Fruit fly (Drosophila melanogaster) whole organism, prepupa: ENCODE data around the gene ova.

Experiments
- Blimp-1 ChIP-seq: fragments of 200-800 bp; sonication (Bioruptor generic); optimal IDR thresholded peaks from 3 replicates; lab custom pipeline; 2017; ENCODE audit warnings: missing biosample characterization, missing genetic modification characterization, mild to moderate bottlenecking, moderate library complexity, missing genetic modification reagents
- CG10669 ChIP-seq: fragments of 200-800 bp; sonication (Bioruptor generic); optimal IDR thresholded peaks from 3 replicates; lab custom pipeline; 2018; ENCODE audit warnings: missing biosample characterization, mild to moderate bottlenecking, missing genetic modification characterization, moderate library complexity
- CG11902 ChIP-seq: fragments of 200-800 bp; sonication (Bioruptor generic); optimal IDR thresholded peaks from 3 replicates; lab custom pipeline; 2016; ENCODE audit warnings: missing biosample characterization, missing genetic modification characterization
- CG15336 ChIP-seq: fragments of 200-800 bp; sonication (Bioruptor generic); IDR thresholded peaks from 2 replicates; pipeline ENCODE4 v1.3.6; 2022; ENCODE audit warnings: missing biosample characterization, missing genetic modification characterization
- CG1621 ChIP-seq: fragments of 200-800 bp; sonication (Bioruptor generic); optimal IDR thresholded peaks from 3 replicates; lab custom pipeline; 2018; ENCODE audit warnings: missing biosample characterization, mild to moderate bottlenecking, missing genetic modification characterization
- CG16779 ChIP-seq: fragments of 200-800 bp; sonication (Bioruptor generic); optimal IDR thresholded peaks from 3 replicates; lab custom pipeline; 2017; ENCODE audit warnings: missing biosample characterization, mild to moderate bottlenecking, missing genetic modification characterization
- CG3032 ChIP-seq: fragments of 200-800 bp; optimal IDR thresholded peaks from 2 replicates; lab custom pipeline; 2019; ENCODE audit warnings: missing biosample characterization, mild to moderate bottlenecking, missing genetic modification characterization, moderate library complexity
- CG31627 ChIP-seq: fragments of 200-800 bp; sonication (Bioruptor generic); optimal IDR thresholded peaks from 3 replicates; lab custom pipeline; 2016; ENCODE audit warnings: missing biosample characterization, missing genetic modification characterization
- CG34406 ChIP-seq: fragments of 200-800 bp; sonication (Bioruptor generic); optimal IDR thresholded peaks from 3 replicates; lab custom pipeline; 2016; ENCODE audit warnings: missing biosample characterization, missing genetic modification characterization
- CG4318 ChIP-seq: fragments of 200-800 bp; sonication (Bioruptor generic); optimal IDR thresholded peaks from 3 replicates; lab custom pipeline; 2017; ENCODE audit warnings: missing biosample characterization, mild to moderate bottlenecking, missing genetic modification characterization
- CG6276 ChIP-seq: fragments of 200-800 bp; sonication (Bioruptor generic); optimal IDR thresholded peaks from 2 replicates; lab custom pipeline; 2017; ENCODE audit warnings: missing biosample characterization, mild to moderate bottlenecking, missing genetic modification characterization
- CG6792 ChIP-seq: fragments of 200-800 bp; sonication (Bioruptor generic); optimal IDR thresholded peaks from 3 replicates; lab custom pipeline; 2016; ENCODE audit warnings: missing biosample characterization, missing genetic modification characterization
- CG6808 ChIP-seq: fragments of 200-800 bp; sonication (Bioruptor generic); optimal IDR thresholded peaks from 3 replicates; lab custom pipeline; 2017; ENCODE audit warnings: missing biosample characterization, missing genetic modification characterization, mild to moderate bottlenecking, moderate library complexity, missing genetic modification reagents
- CG6854 ChIP-seq: fragments of 200-800 bp; sonication (Bioruptor generic); optimal IDR thresholded peaks from 2 replicates; lab custom pipeline; 2017; ENCODE audit warnings: missing biosample characterization, mild to moderate bottlenecking, missing genetic modification characterization
- CG7368 ChIP-seq: fragments of 200-800 bp; sonication (Bioruptor generic); optimal IDR thresholded peaks from 3 replicates; lab custom pipeline; 2016; ENCODE audit warnings: missing biosample characterization, missing genetic modification characterization
- CG8119 ChIP-seq: fragments of 200-800 bp; sonication (Bioruptor generic); IDR thresholded peaks from 3 replicates; pipeline ENCODE4 v1.3.6; 2022; ENCODE audit warnings: missing biosample characterization, missing genetic modification characterization
- CG8319 ChIP-seq: fragments of 200-800 bp; sonication (Bioruptor generic); optimal IDR thresholded peaks from 3 replicates; lab custom pipeline; 2016; ENCODE audit warnings: missing biosample characterization, missing genetic modification characterization
- CG8632 ChIP-seq: fragments of 200-800 bp; sonication (Bioruptor generic); optimal IDR thresholded peaks from 3 replicates; lab custom pipeline; 2016; ENCODE audit warnings: missing biosample characterization, missing genetic modification characterization
- Eip75B ChIP-seq: fragments of 200-800 bp; sonication (Bioruptor generic); optimal IDR thresholded peaks from 3 replicates; lab custom pipeline; 2016; ENCODE audit warnings: missing biosample characterization, missing genetic modification characterization
- Eip78C ChIP-seq: fragments of 200-800 bp; sonication (Bioruptor generic); peaks from one replicate; lab custom pipeline; 2016; ENCODE audit warnings: missing biosample characterization, missing genetic modification characterization
- Eip93F ChIP-seq: fragments of 200-800 bp; sonication (Bioruptor generic); optimal IDR thresholded peaks from 2 replicates; lab custom pipeline; 2016; ENCODE audit warnings: missing biosample characterization, mild to moderate bottlenecking, missing genetic modification characterization
- Ets21C ChIP-seq: fragments of 200-800 bp; sonication (Bioruptor generic); optimal IDR thresholded peaks from 3 replicates; lab custom pipeline; 2016; ENCODE audit warnings: missing biosample characterization, missing genetic modification characterization
- Ets96B ChIP-seq: fragments of 200-800 bp; optimal IDR thresholded peaks from 2 replicates; lab custom pipeline; 2019; ENCODE audit warnings: missing biosample characterization, mild to moderate bottlenecking, missing genetic modification characterization, moderate library complexity
- Gug ChIP-seq: fragments of 200-800 bp; sonication (Bioruptor generic); IDR thresholded peaks from 2 replicates; pipeline ENCODE4 v1.3.6; 2022; ENCODE audit warnings: missing biosample characterization, missing genetic modification characterization
- Hr38 ChIP-seq: sonication (Bioruptor generic); optimal IDR thresholded peaks from 2 replicates; lab custom pipeline; 2016; ENCODE audit warnings: missing biosample characterization, missing genetic modification characterization
- Hr39 ChIP-seq: fragments of 200-800 bp; sonication (Bioruptor generic); optimal IDR thresholded peaks from 2 replicates; lab custom pipeline; 2016; ENCODE audit warnings: missing biosample characterization, missing genetic modification characterization
- Hr4 ChIP-seq: fragments of 200-800 bp; sonication (Bioruptor generic); optimal IDR thresholded peaks from 3 replicates; lab custom pipeline; 2016; ENCODE audit warnings: missing biosample characterization, missing genetic modification characterization
- Lpt ChIP-seq: fragments of 200-800 bp; sonication (Bioruptor generic); optimal IDR thresholded peaks from 3 replicates; lab custom pipeline; 2016; ENCODE audit warnings: missing biosample characterization, missing genetic modification characterization
- Met ChIP-seq: fragments of 200-800 bp; sonication (Bioruptor generic); optimal IDR thresholded peaks from 3 replicates; lab custom pipeline; 2016; ENCODE audit warnings: missing biosample characterization, missing genetic modification characterization
- OdsH ChIP-seq: fragments of 200-800 bp; sonication (Bioruptor generic); optimal IDR thresholded peaks from 3 replicates; lab custom pipeline; 2016; ENCODE audit warnings: missing biosample characterization, missing genetic modification characterization
- Sox14 ChIP-seq: fragments of 200-800 bp; sonication (Bioruptor generic); optimal IDR thresholded peaks from 3 replicates; lab custom pipeline; 2016; ENCODE audit warnings: missing biosample characterization, missing genetic modification characterization
- Sox15 ChIP-seq: fragments of 200-800 bp; sonication (Bioruptor generic); optimal IDR thresholded peaks from 3 replicates; lab custom pipeline; 2016; ENCODE audit warnings: missing biosample characterization, missing genetic modification characterization
- achi ChIP-seq: fragments of 200-800 bp; sonication (Bioruptor generic); optimal IDR thresholded peaks from 3 replicates; lab custom pipeline; 2016; ENCODE audit warnings: missing biosample characterization, missing genetic modification characterization
- acj6 ChIP-seq: fragments of 200-800 bp; sonication (Bioruptor generic); optimal IDR thresholded peaks from 3 replicates; lab custom pipeline; 2016; ENCODE audit warnings: missing biosample characterization, missing genetic modification characterization
- cyc ChIP-seq: fragments of 200-800 bp; sonication (Bioruptor generic); optimal IDR thresholded peaks from 3 replicates; lab custom pipeline; 2016; ENCODE audit warnings: missing biosample characterization, missing genetic modification characterization
- dac ChIP-seq: fragments of 200-800 bp; sonication (Bioruptor generic); optimal IDR thresholded peaks from 2 replicates; lab custom pipeline; 2017; ENCODE audit warnings: missing biosample characterization, mild to moderate bottlenecking, missing genetic modification characterization
- dsx ChIP-seq: fragments of 200-800 bp; optimal IDR thresholded peaks from 3 replicates; lab custom pipeline; 2019; ENCODE audit warnings: missing biosample characterization, mild to moderate bottlenecking, missing genetic modification characterization, moderate library complexity; ENCODE audit not compliant: poor library complexity, severe bottlenecking
- esn ChIP-seq: fragments of 200-800 bp; sonication (Bioruptor generic); optimal IDR thresholded peaks from 2 replicates; lab custom pipeline; 2016; ENCODE audit warnings: missing biosample characterization, mild to moderate bottlenecking, missing genetic modification characterization, moderate library complexity
- fd59A ChIP-seq: fragments of 200-800 bp; sonication (Bioruptor generic); optimal IDR thresholded peaks from 2 replicates; lab custom pipeline; 2017; ENCODE audit warnings: missing biosample characterization, mild to moderate bottlenecking, missing genetic modification characterization, missing genetic modification reagents
- fd85E ChIP-seq: fragments of 200-800 bp; sonication (Bioruptor generic); optimal IDR thresholded peaks from 3 replicates; lab custom pipeline; 2016; ENCODE audit warnings: missing biosample characterization, missing genetic modification characterization
- fkh ChIP-seq: fragments of 200-800 bp; sonication (Bioruptor generic); optimal IDR thresholded peaks from 3 replicates; lab custom pipeline; 2017; ENCODE audit warnings: missing biosample characterization, mild to moderate bottlenecking, missing genetic modification characterization, moderate library complexity
- lz ChIP-seq: fragments of 200-800 bp; sonication (Bioruptor generic); optimal IDR thresholded peaks from 3 replicates; lab custom pipeline; 2016; ENCODE audit warnings: missing biosample characterization, missing genetic modification characterization
- pdm3 ChIP-seq: fragments of 200-800 bp; sonication (Bioruptor generic); optimal IDR thresholded peaks from 3 replicates; lab custom pipeline; 2016; ENCODE audit warnings: missing biosample characterization, missing genetic modification characterization
- spab ChIP-seq: fragments of 200-800 bp; sonication (Bioruptor generic); optimal IDR thresholded peaks from 2 replicates; lab custom pipeline; 2017; ENCODE audit warnings: missing biosample characterization, mild to moderate bottlenecking, missing genetic modification characterization, missing genetic modification reagents
- ss ChIP-seq, 2 experiments: fragments of 200-800 bp; sonication (Bioruptor generic); optimal IDR thresholded peaks; 2 replicates in 1 of 2; 3 replicates in 1 of 2; lab custom pipeline; 2017 to 2018; ENCODE audit warnings: mild to moderate bottlenecking in 2 of 2, missing biosample characterization in 2 of 2, missing genetic modification characterization in 2 of 2, moderate library complexity in 1 of 2
- svp ChIP-seq: fragments of 200-800 bp; sonication (Bioruptor generic); peaks from one replicate; lab custom pipeline; 2016; ENCODE audit warnings: missing biosample characterization, missing genetic modification characterization
- topi ChIP-seq: fragments of 200-800 bp; sonication (Bioruptor generic); optimal IDR thresholded peaks from 3 replicates; lab custom pipeline; 2016; ENCODE audit warnings: missing biosample characterization, missing genetic modification characterization
- vri ChIP-seq: fragments of 200-800 bp; sonication (Bioruptor generic); optimal IDR thresholded peaks from 3 replicates; lab custom pipeline; 2016; ENCODE audit warnings: missing biosample characterization, mild to moderate bottlenecking, missing genetic modification characterization

The ova gene

DNA sequence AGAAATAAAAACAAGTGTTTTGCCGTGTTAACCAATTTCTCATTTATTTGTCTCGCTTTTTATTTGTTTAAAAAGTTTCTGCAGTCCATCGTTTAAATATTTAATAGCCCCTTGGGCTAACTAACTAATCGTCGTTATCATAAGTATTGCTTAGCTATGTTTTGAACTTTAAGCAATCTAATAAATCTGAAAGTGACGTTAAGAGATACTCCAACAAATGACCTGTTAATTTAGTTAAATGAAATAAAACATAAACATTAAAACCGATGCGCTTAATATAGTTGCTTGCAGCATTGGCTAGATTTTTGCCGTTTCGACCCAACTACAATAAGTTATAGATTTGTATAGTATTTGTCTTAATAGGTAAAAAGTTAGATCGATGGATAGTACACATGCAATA, 30.3 kb upstream of the ova start:
- no peak for TF ChIP-seq CG7368 (GFP tag; lab: Kevin White, UChicago)
- no peak for TF ChIP-seq Hr4
- no peak for TF ChIP-seq CG1621 (tag; lab: Kevin White, UChicago)

DNA sequence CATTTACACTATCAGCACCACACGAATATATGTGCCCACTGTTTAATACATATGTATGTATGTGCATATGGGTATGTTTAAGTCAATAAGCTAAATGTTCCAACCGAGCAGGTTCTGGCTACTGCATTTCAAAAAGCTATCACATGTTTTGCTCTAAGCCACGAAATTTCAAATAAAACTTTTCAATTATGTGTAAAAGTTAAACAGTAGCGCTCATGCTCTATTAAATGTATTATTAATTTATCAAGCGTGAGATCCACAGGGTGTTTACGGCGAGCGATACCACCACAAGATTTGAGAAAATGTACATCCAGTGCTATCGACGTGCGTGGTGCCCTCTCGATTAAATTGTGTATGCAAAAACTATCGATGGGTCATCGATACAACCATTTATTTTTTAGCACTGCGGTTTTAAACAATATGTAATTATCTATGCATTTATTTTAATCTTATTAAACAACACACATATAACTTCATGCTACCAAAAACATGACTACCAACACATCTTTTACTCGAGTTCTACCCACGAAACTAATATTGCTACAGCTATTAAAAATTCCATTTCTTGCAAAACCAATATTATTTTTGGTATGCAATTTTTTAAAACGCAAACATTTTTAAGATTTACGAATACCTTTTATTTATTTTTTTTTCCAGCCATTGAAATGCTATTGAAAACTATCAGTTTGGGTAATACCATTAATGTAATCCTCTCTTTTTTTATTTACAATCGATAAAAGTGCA, 29.4 kb upstream of the ova start, which contains the start of gene Pten:
Gene Pten (minus strand): TSS at position 300 of the 744 bp plus-strand sequence.
- TF ChIP-seq CG8119 (GFP tag; lab: Robert Waterston, UW) = no peak
- TF ChIP-seq CG8319 (GFP tag; lab: Kevin White, UChicago) = peak; percentile 48
- peak; percentile 52 for TF ChIP-seq cyc (GFP tag; lab: Kevin White, UChicago)
- TF ChIP-seq CG31627 (GFP tag; lab: Kevin White, UChicago) = peak; percentile 56
- peak; percentile 86 for TF ChIP-seq fkh (GFP tag; lab: Kevin White, UChicago)
- peak; percentile 42 for TF ChIP-seq Ets21C (GFP tag; lab: Kevin White, UChicago)
- TF ChIP-seq Ets96B (tag; lab: Kevin White, UChicago) = peak; percentile 55
- TF ChIP-seq Gug = no peak
- no peak for TF ChIP-seq fd85E (GFP tag; lab: Kevin White, UChicago)
- no peak for TF ChIP-seq CG1621 (tag; lab: Kevin White, UChicago)
- peak; percentile 37 for TF ChIP-seq CG8632 (GFP tag; lab: Kevin White, UChicago)
- TF ChIP-seq Eip75B = peak; percentile 66
- no peak for TF ChIP-seq dsx (GFP tag; lab: Kevin White, UChicago)
- TF ChIP-seq CG10669 (GFP tag; lab: Kevin White, UChicago) = no peak
- peak; percentile 50 for TF ChIP-seq acj6
- TF ChIP-seq CG6792 (GFP tag; lab: Kevin White, UChicago) = peak; percentile 16
- TF ChIP-seq Hr39 (GFP tag; lab: Kevin White, UChicago) = no peak
- TF ChIP-seq Met = peak; percentile 71
- no peak for TF ChIP-seq fd59A (GFP tag; lab: Kevin White, UChicago)
- peak; percentile 25 for TF ChIP-seq CG6854 (GFP tag; lab: Kevin White, UChicago)
- peak; percentile 11 for TF ChIP-seq Sox15 (GFP tag; lab: Kevin White, UChicago)
- TF ChIP-seq OdsH (GFP tag; lab: Kevin White, UChicago) = peak; percentile 62
- TF ChIP-seq CG6808 (GFP tag; lab: Kevin White, UChicago) = no peak
- peak; percentile 72 for TF ChIP-seq CG15336 (GFP tag; lab: Robert Waterston, UW)
- no peak for TF ChIP-seq CG4318 (GFP tag; lab: Kevin White, UChicago)
- TF ChIP-seq CG11902 = peak; percentile 33
- peak; percentile 68 for TF ChIP-seq topi (GFP tag; lab: Kevin White, UChicago)
- no peak for TF ChIP-seq dac
- peak; percentile 89 for TF ChIP-seq Eip78C
- TF ChIP-seq lz = peak; percentile 69
- TF ChIP-seq Lpt (GFP tag; lab: Kevin White, UChicago) = no peak
- no peak for TF ChIP-seq CG16779 (tag; lab: Kevin White, UChicago)
- TF ChIP-seq Blimp-1 (GFP tag; lab: Kevin White, UChicago) = no peak
- TF ChIP-seq CG34406 (GFP tag; lab: Kevin White, UChicago) = no peak
- no peak for TF ChIP-seq achi
- no peak for TF ChIP-seq Hr38 (GFP tag; lab: Kevin White, UChicago)
- TF ChIP-seq spab (GFP tag; lab: Kevin White, UChicago) = no peak
- no peak for TF ChIP-seq svp
- peak in 1 of 2 experiments; percentile 3 for TF ChIP-seq ss (GFP tag; optimal IDR thresholded peaks at IDR 0.05; lab: Kevin White, UChicago)
- TF ChIP-seq Eip93F (GFP tag; lab: Kevin White, UChicago) = no peak
- TF ChIP-seq CG3032 (tag; lab: Kevin White, UChicago) = peak; percentile 61
- peak; percentile 67 for TF ChIP-seq esn (GFP tag; lab: Kevin White, UChicago)
- TF ChIP-seq pdm3 (GFP tag; lab: Kevin White, UChicago) = no peak
- peak; percentile 80 for TF ChIP-seq Hr4
- TF ChIP-seq CG6276 (GFP tag; lab: Kevin White, UChicago) = no peak
- peak; percentile 55 for TF ChIP-seq Sox14 (GFP tag; lab: Kevin White, UChicago)
- TF ChIP-seq vri (GFP tag; lab: Kevin White, UChicago) = no peak
